Worm (Caenorhabditis elegans) whole organism, L1 larva: Measurements from ENCODE around the gene F40A3.2.

Experiments used
- C04F5.9 ChIP-seq: sonication (generic microtip); optimal IDR thresholded peaks from 2 replicates; lab custom pipeline; 2016; ENCODE audit warnings: missing genetic modification characterization, missing compliant biosample characterization
- F16B12.6 ChIP-seq: fragments of 150-350 bp; optimal IDR thresholded peaks from 2 replicates; lab custom pipeline; 2014; ENCODE audit warnings: missing biosample characterization, missing genetic modification characterization
- alr-1 ChIP-seq: fragments of 200-800 bp; sonication (Bioruptor generic); optimal IDR thresholded peaks from 2 replicates; lab custom pipeline; 2018; ENCODE audit warnings: borderline replicate concordance, mild to moderate bottlenecking, missing genetic modification characterization, missing compliant biosample characterization
- blmp-1 ChIP-seq: fragments of 150-350 bp; optimal IDR thresholded peaks from 2 replicates; lab custom pipeline; 2014; ENCODE audit warnings: missing biosample characterization, missing genetic modification characterization
- ceh-8 ChIP-seq: fragments of 200-800 bp; sonication (Bioruptor generic); optimal IDR thresholded peaks from 2 replicates; lab custom pipeline; 2018; ENCODE audit warnings: mild to moderate bottlenecking, missing genetic modification characterization, moderate library complexity, missing compliant biosample characterization
- ceh-82 ChIP-seq, 3 experiments: fragments of 150-350 bp in 1 of 3; sonication (generic microtip) in 2 of 3; optimal IDR thresholded peaks; 2 replicates each; lab custom pipeline; 2014 to 2017; ENCODE audit warnings: missing biosample characterization in 3 of 3, missing genetic modification characterization in 3 of 3
- ces-1 ChIP-seq: fragments of 150-350 bp; optimal IDR thresholded peaks from 2 replicates; lab custom pipeline; 2014; ENCODE audit warnings: missing biosample characterization, missing genetic modification reagents, missing genetic modification characterization
- dpl-1 ChIP-seq, 3 experiments: fragments of 150-350 bp in 2 of 3; sonication (generic microtip) in 1 of 3; optimal IDR thresholded peaks; 2 replicates each; lab custom pipeline; 2014 to 2017; ENCODE audit warnings: missing biosample characterization in 3 of 3, missing genetic modification characterization in 3 of 3, missing genetic modification reagents in 3 of 3
- efl-3 ChIP-seq: fragments of 200-800 bp; sonication (Bioruptor generic); optimal IDR thresholded peaks from 2 replicates; lab custom pipeline; 2018; ENCODE audit warnings: mild to moderate bottlenecking, missing genetic modification characterization, missing compliant biosample characterization
- egl-27 ChIP-seq, 2 experiments: fragments of 150-350 bp in 1 of 2; sonication (generic microtip); optimal IDR thresholded peaks; 3 replicates each; lab custom pipeline; 2017 to 2018; ENCODE audit warnings: missing biosample characterization in 2 of 2, missing genetic modification characterization in 2 of 2, missing genetic modification reagents in 2 of 2
- elt-2 ChIP-seq: sonication (generic microtip); optimal IDR thresholded peaks from 2 replicates; lab custom pipeline; 2016; ENCODE audit warnings: missing genetic modification characterization, mild to moderate bottlenecking, inconsistent platforms, missing compliant biosample characterization, missing genetic modification reagents
- fkh-10 ChIP-seq: sonication (generic microtip); optimal IDR thresholded peaks from 2 replicates; lab custom pipeline; 2017; ENCODE audit warnings: missing biosample characterization, missing genetic modification reagents, missing genetic modification characterization
- lin-14 ChIP-seq: fragments of 200-800 bp; sonication (Bioruptor generic); optimal IDR thresholded peaks from 2 replicates; lab custom pipeline; 2018; ENCODE audit warnings: mild to moderate bottlenecking, missing genetic modification characterization, moderate library complexity, missing compliant biosample characterization
- lin-15B ChIP-seq: fragments of 150-350 bp; sonication (generic microtip); optimal IDR thresholded peaks from 3 replicates; lab custom pipeline; 2014; ENCODE audit warnings: missing biosample characterization, missing genetic modification characterization
- lin-39 ChIP-seq: fragments of 150-350 bp; optimal IDR thresholded peaks from 2 replicates; lab custom pipeline; 2014; ENCODE audit warnings: missing biosample characterization, missing genetic modification reagents, missing genetic modification characterization
- lir-3 ChIP-seq: sonication (generic microtip); optimal IDR thresholded peaks from 2 replicates; lab custom pipeline; 2016; ENCODE audit warnings: mild to moderate bottlenecking, missing genetic modification characterization, moderate library complexity, missing compliant biosample characterization; ENCODE audit not compliant: poor library complexity
- lsy-2 ChIP-seq, 2 experiments: fragments of 150-350 bp; optimal IDR thresholded peaks; 2 replicates each; lab custom pipeline; 2014; ENCODE audit warnings: missing biosample characterization in 2 of 2, missing genetic modification characterization in 2 of 2
- mab-9 ChIP-seq: fragments of 200-800 bp; sonication (Bioruptor generic); IDR thresholded peaks from 2 replicates; pipeline ENCODE4 v1.3.6; 2022; ENCODE audit warnings: missing genetic modification reagents, missing genetic modification characterization, missing compliant biosample characterization
- mdl-1 ChIP-seq, 2 experiments: fragments of 150-350 bp; optimal IDR thresholded peaks; 2 replicates each; lab custom pipeline; 2014 to 2017; ENCODE audit warnings: missing biosample characterization in 2 of 2, missing genetic modification characterization in 2 of 2, inconsistent platforms in 1 of 2
- mep-1 ChIP-seq: fragments of 150-350 bp; optimal IDR thresholded peaks from 2 replicates; lab custom pipeline; 2014; ENCODE audit warnings: missing biosample characterization, missing genetic modification characterization
- nhr-20 ChIP-seq: sonication (generic microtip); optimal IDR thresholded peaks from 2 replicates; lab custom pipeline; 2016; ENCODE audit warnings: mild to moderate bottlenecking, missing genetic modification characterization, missing compliant biosample characterization
- nhr-47 ChIP-seq: sonication (generic microtip); optimal IDR thresholded peaks from 2 replicates; lab custom pipeline; 2016; ENCODE audit warnings: mild to moderate bottlenecking, missing genetic modification characterization, moderate library complexity, missing compliant biosample characterization
- nhr-84 ChIP-seq: sonication (generic microtip); optimal IDR thresholded peaks from 2 replicates; lab custom pipeline; 2017; ENCODE audit warnings: missing biosample characterization, missing genetic modification characterization
- pqm-1 ChIP-seq: sonication (generic microtip); optimal IDR thresholded peaks from 3 replicates; lab custom pipeline; 2017; ENCODE audit warnings: missing biosample characterization, missing genetic modification characterization
- snu-23 ChIP-seq: sonication (generic microtip); optimal IDR thresholded peaks from 2 replicates; lab custom pipeline; 2016; ENCODE audit warnings: missing genetic modification characterization, missing compliant biosample characterization
- sox-4 ChIP-seq: sonication (generic microtip); optimal IDR thresholded peaks from 2 replicates; lab custom pipeline; 2016; ENCODE audit warnings: missing genetic modification characterization, missing compliant biosample characterization
- sptf-1 ChIP-seq: fragments of 150-350 bp; optimal IDR thresholded peaks from 2 replicates; lab custom pipeline; 2014; ENCODE audit warnings: missing biosample characterization, missing genetic modification characterization
- swsn-7 ChIP-seq: sonication (generic microtip); optimal IDR thresholded peaks from 2 replicates; lab custom pipeline; 2016; ENCODE audit warnings: missing genetic modification characterization, missing compliant biosample characterization
- unc-130 ChIP-seq: fragments of 150-350 bp; optimal IDR thresholded peaks from 2 replicates; lab custom pipeline; 2017; ENCODE audit warnings: missing biosample characterization, missing genetic modification characterization, inconsistent platforms
- unc-62 ChIP-seq: fragments of 150-350 bp; optimal IDR thresholded peaks from 2 replicates; lab custom pipeline; 2014; ENCODE audit warnings: missing biosample characterization, missing genetic modification reagents, missing genetic modification characterization
- unc-98 ChIP-seq: fragments of 200-800 bp; sonication (Bioruptor generic); IDR thresholded peaks from 2 replicates; pipeline ENCODE4 v1.3.6; 2022; ENCODE audit warnings: missing genetic modification characterization, missing compliant biosample characterization
- vab-15 ChIP-seq: sonication (generic microtip); optimal IDR thresholded peaks from 2 replicates; lab custom pipeline; 2017; ENCODE audit warnings: missing genotype, mild to moderate bottlenecking, missing genetic modification characterization, missing compliant biosample characterization
- zag-1 ChIP-seq: fragments of 150-350 bp; optimal IDR thresholded peaks from 2 replicates; lab custom pipeline; 2014; ENCODE audit warnings: missing biosample characterization, missing genetic modification characterization
- zip-4 ChIP-seq: fragments of 200-800 bp; sonication (Bioruptor generic); optimal IDR thresholded peaks from 2 replicates; lab custom pipeline; 2018; ENCODE audit warnings: mild to moderate bottlenecking, missing genetic modification characterization, moderate library complexity, missing compliant biosample characterization

F40A3.2 gene

DNA sequence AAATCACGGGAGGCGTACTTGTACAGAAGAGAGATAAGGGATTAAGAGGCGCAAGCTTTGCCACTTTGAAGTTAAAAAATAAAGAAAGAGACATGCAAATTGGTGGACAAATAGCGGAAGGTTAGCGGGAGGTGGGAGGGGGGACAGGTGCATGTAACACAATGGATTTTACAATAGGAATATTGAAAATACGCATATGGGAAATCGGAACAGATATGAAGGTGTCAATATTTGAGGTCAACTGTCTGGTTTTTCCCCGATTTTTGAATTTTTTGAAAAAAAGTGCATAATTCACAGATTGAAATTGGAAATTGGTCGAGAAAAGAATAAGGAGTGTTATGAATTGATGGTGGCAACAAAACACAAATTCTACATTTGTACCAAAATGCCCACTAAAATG is 16.9 kb upstream of the F40A3.2 start, which contains the start of gene C37C3.17:
Gene C37C3.17 (minus strand): TSS at position 101 of the 400 bp plus-strand sequence.
- TF ChIP-seq unc-130 (tag; lab: Kevin White, UChicago) (no peak), C04F5.9 (tag; lab: Kevin White, UChicago) (no peak)

DNA sequence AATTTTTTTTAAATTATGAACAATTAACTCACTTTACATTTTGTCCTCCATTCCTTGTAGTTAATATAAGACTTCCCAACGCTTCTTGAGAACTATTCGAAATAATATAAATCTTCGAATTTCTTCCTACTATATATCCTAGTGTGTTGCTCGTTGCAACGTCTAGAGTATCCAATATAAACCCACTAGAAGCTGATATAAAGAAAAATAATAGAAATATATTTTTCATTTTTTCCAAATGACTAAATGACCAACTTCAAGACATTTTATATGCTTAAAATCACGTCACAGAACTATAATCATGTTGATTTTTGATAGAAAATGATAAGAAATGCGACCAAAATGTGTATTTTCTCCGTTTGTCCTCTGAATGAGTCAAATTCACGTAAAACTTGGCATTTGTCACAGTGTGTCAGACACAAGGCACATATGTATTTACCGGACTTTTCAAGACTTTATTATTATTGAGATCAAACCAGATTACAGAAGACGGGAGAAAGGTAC is 15.6 kb upstream of the F40A3.2 start, which contains the start of gene C37C3.10:
Gene C37C3.10 (minus strand): TSS at position 51 of the 504 bp plus-strand sequence.
- TF ChIP-seq ceh-82 (tag; optimal IDR thresholded peaks at IDR 0.05; lab: Kevin White, UChicago) (no peak), swsn-7 (no peak), mab-9 (GFP tag; lab: Robert Waterston, UW) (no peak), sptf-1 (tag; lab: Kevin White, UChicago) (no peak), nhr-84 (tag; lab: Kevin White, UChicago) (no peak), lin-15B (tag; lab: Kevin White, UChicago) (no peak), dpl-1 (GFP tag; optimal IDR thresholded peaks at IDR 0.05; lab: Kevin White, UChicago) (no peak), mep-1 (tag; lab: Kevin White, UChicago) (no peak), lir-3 (tag; lab: Kevin White, UChicago) (no peak), efl-3 (no peak), lsy-2 (tag; optimal IDR thresholded peaks at IDR 0.05; lab: Kevin White, UChicago) (no peak), F16B12.6 (no peak), elt-2 (tag; lab: Kevin White, UChicago) (no peak), snu-23 (GFP tag; lab: Kevin White, UChicago) (no peak), mdl-1 (tag; optimal IDR thresholded peaks at IDR 0.05; lab: Kevin White, UChicago) (no peak), nhr-47 (tag; lab: Kevin White, UChicago) (no peak), lin-39 (tag; lab: Kevin White, UChicago) (no peak), unc-98 (no peak), ceh-8 (GFP tag; lab: Kevin White, UChicago) (no peak)

DNA sequence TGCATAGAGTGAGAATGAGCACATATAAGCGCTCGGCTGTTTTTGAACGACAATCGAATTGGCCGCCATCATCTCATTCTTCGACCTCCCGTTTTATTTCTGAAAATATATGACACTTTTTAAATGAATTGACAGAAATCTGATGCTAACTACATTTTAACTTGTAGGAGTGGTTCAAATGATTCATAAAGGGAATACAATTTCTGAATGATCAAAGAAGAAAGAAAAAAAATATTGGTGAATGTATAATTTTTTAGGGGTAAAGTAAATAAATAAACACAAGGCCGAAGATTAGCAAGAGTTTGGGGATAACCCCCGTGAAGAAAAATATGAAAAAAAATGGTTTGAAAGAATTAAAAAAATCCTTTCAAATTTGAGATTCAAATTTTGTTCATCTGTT is 14.1 kb upstream of the F40A3.2 start, which contains the start of gene C37C3.11:
Gene C37C3.11 (minus strand): TSS at position 101 of the 400 bp plus-strand sequence.
- TF ChIP-seq zag-1, result no peak
- no peak for TF ChIP-seq ces-1 (GFP tag; lab: Kevin White, UChicago)
- no peak for TF ChIP-seq pqm-1 (tag; lab: Kevin White, UChicago)
- no peak for TF ChIP-seq nhr-20 (tag; lab: Kevin White, UChicago)
- TF ChIP-seq, all 84 proteins: peak for 0

DNA sequence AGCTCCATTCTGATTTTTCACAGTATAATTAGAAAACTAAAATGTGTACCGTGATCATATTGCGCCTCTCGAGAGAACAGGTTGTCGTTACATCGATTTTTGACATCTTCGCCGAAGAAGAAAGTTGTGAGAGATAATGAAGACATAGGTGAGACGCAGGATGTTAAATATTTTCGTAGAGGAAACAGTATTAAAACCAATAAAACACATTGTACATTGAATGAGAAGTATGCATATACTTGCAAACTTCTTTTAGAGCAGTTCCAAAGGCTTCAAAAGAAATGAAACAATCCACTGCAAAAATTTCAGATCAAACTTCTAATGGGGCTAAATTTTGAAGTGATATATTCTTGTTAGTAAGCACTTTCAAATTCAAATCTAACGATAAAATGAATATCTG is 8.0 kb upstream of the F40A3.2 start, which contains the start of gene nipi-4:
Gene nipi-4 (minus strand): TSS at position 101 of the 400 bp plus-strand sequence.
- TF ChIP-seq blmp-1 (tag; lab: Kevin White, UChicago) (peak; percentile 75), vab-15 (tag; lab: Kevin White, UChicago) (no peak), zag-1 (no peak), alr-1 (tag; lab: Kevin White, UChicago) (no peak), unc-62 (GFP tag; lab: Kevin White, UChicago) (no peak)

DNA sequence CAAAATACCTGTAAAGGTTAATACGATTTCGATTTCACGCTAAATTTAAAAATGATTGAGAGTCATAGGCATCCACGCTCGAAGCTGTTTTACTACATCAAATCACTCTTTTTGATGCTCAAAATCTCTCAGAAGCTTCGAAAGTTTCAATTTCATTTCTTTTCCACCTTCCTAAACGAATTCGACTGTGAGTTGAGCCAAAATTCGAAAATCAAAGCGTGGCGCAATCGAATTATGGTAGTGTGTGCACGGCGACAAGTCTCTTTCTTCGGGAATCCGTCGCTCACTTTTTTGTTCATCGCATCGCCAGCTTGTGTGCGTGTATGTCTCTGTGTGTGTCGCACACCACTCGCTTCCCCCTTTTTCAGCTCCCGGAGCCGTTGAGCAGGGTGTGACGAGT is 5.8 kb upstream of the F40A3.2 start:
- no peak for TF ChIP-seq sox-4 (tag; lab: Kevin White, UChicago)
- TF ChIP-seq fkh-10 (GFP tag; lab: Kevin White, UChicago), result peak; percentile 81
- peak; percentile 58 for TF ChIP-seq lin-14 (GFP tag; lab: Kevin White, UChicago)
- no peak for TF ChIP-seq egl-27 (tag; optimal IDR thresholded peaks at IDR 0.05; lab: Kevin White, UChicago)
- no peak for TF ChIP-seq zip-4 (GFP tag; lab: Kevin White, UChicago)
- TF ChIP-seq nhr-20 (tag; lab: Kevin White, UChicago), result no peak
- TF ChIP-seq F16B12.6, result no peak
- no peak for TF ChIP-seq ceh-82 (tag; optimal IDR thresholded peaks at IDR 0.05; lab: Kevin White, UChicago)
